Fruit fly (Drosophila melanogaster) whole organism, embryonic: Measurements from ENCODE around the gene Tcs3.

ENCODE experiments used
- CG42726 ChIP-seq: fragments of 200-800 bp; sonication (Bioruptor generic); IDR thresholded peaks from 2 replicates; pipeline ENCODE4 v1.3.6; 2022; ENCODE audit warnings: missing biosample characterization, missing genetic modification characterization; ENCODE audit not compliant: partially characterized antibody
- Med ChIP-seq: fragments of 200-800 bp; sonication (Bioruptor generic); peaks from one replicate; lab custom pipeline; 2016; ENCODE audit warnings: missing biosample characterization, missing genetic modification characterization, mild to moderate bottlenecking, inconsistent platforms, moderate library complexity
- lola ChIP-seq, 3 experiments: fragments of >200 bp in 2 of 3; fragments of 200-800 bp in 1 of 3; sonication (Bioruptor generic) in 1 of 3; optimal IDR thresholded peaks; 2 replicates each; lab custom pipeline; 2017 to 2019; ENCODE audit warnings: missing biosample characterization in 3 of 3, missing genetic modification characterization in 3 of 3, mild to moderate bottlenecking in 1 of 3, moderate library complexity in 1 of 3
- tio ChIP-seq: fragments of 200-800 bp; sonication (Bioruptor generic); optimal IDR thresholded peaks from 2 replicates; lab custom pipeline; 2017; ENCODE audit warnings: missing biosample characterization, missing genetic modification characterization, inconsistent platforms

DNA sequence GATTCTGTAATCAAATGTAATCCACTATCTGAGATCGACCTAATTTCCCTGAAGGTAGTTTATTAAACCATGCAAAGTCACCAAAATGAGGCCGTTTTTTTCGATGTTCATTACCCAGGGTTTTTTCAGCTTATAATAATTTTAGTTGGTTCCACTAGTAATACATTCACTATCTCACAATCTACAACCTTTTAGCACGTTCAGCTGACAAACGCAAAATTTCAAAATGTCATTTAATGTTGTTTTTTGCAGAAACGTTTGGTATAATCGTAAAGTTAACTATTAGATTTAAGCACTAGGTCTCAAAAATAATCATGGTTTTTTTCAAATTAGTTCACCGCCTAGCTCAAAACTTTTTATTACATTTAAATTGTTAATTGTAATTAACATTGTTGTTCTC is 48.4 kb downstream of the Tcs3 start, which contains the start of gene CG44836:
- TF ChIP-seq tio (GFP tag; lab: Kevin White, UChicago) (no peak), Med (GFP tag; lab: Kevin White, UChicago) (no peak), CG42726 (GFP tag; lab: Robert Waterston, UW) (no peak), lola (GFP tag; optimal IDR thresholded peaks at IDR 0.05; lab: Kevin White, UChicago) (no peak)
